Fruit fly (Drosophila melanogaster): ENCODE measurements around the gene Boh2.

- TF ChIP-seq gl (tag; optimal IDR thresholded peaks at IDR 0.05) (peak; percentile 36), CG8301 (tag; optimal IDR thresholded peaks at IDR 0.05) (no peak), Pif1B (GFP tag; optimal IDR thresholded peaks at IDR 0.05) (no peak), CG4496 (GFP tag; IDR thresholded peaks at IDR 0.05) (peak; percentile 79), CG13204 (GFP tag; optimal IDR thresholded peaks at IDR 0.05) (peak; percentile 70), EcR (GFP tag; optimal IDR thresholded peaks at IDR 0.05) (peak; percentile 59), CG9948 (tag; optimal IDR thresholded peaks at IDR 0.05) (no peak), CG14655 (GFP tag; optimal IDR thresholded peaks at IDR 0.05) (no peak), D1 (tag; optimal IDR thresholded peaks at IDR 0.05) (no peak), fd96Ca (GFP tag; IDR thresholded peaks at IDR 0.05) (no peak), CG15710 (tag; optimal IDR thresholded peaks at IDR 0.05) (peak; percentile 24), CG10348 (GFP tag; IDR thresholded peaks at IDR 0.05) (no peak), Snoo (tag; optimal IDR thresholded peaks at IDR 0.05) (peak; percentile 38)
These were observed 3.2 kb upstream of the Boh2 start for dm6 chr2L:11175393-11176258.

Measured in whole organism, pupa.